Worm (Caenorhabditis elegans): ENCODE results near the gene dop-1.

dop-1 gene

ce11 chrX:4462390-4462789 is 43.7 kb upstream of the dop-1 start, which contains the start of gene atg-16.1 (continued):
- no peak for TF ChIP-seq zfp-2 (tag; optimal IDR thresholded peaks at IDR 0.05)
- TF ChIP-seq D1046.2 (GFP tag; IDR thresholded peaks at IDR 0.05) = no peak
- TF ChIP-seq egl-43 (GFP tag; IDR thresholded peaks at IDR 0.05) = no peak
- TF ChIP-seq F26F4.8 (GFP tag; conservative IDR thresholded peaks at IDR 0.05) = no peak
- TF ChIP-seq hlh-30 (tag; optimal IDR thresholded peaks at IDR 0.05; ENCODE audit: insufficient read depth) = peak; percentile 93
- TF ChIP-seq dve-1 (tag; optimal IDR thresholded peaks at IDR 0.05; ENCODE audit: insufficient read depth) = peak; percentile 70
- TF ChIP-seq tra-1 (GFP tag; IDR thresholded peaks at IDR 0.05) = no peak
- TF ChIP-seq rbr-2 (tag; optimal IDR thresholded peaks at IDR 0.05) = peak; percentile 52
- no peak for TF ChIP-seq sdz-12 (GFP tag; optimal IDR thresholded peaks at IDR 0.05)
- TF ChIP-seq skn-1 (tag; optimal IDR thresholded peaks at IDR 0.05) = no peak
- TF ChIP-seq nhr-25 (tag; optimal IDR thresholded peaks at IDR 0.05; ENCODE audit: borderline replicate concordance, insufficient read depth) = no peak
- peak; percentile 49 for TF ChIP-seq aha-1 (tag)
- no peak for TF ChIP-seq madf-5 (GFP tag; IDR thresholded peaks at IDR 0.05)
- no peak for TF ChIP-seq aly-2 (tag; optimal IDR thresholded peaks at IDR 0.05)
- TF ChIP-seq fos-1 (tag; optimal IDR thresholded peaks at IDR 0.05) = no peak
- no peak for TF ChIP-seq nhr-10 (tag; optimal IDR thresholded peaks at IDR 0.05)
- no peak for TF ChIP-seq unc-130 (GFP tag; optimal IDR thresholded peaks at IDR 0.05)
- TF ChIP-seq Y48G9A.11 (GFP tag; IDR thresholded peaks at IDR 0.05) = no peak
- TF ChIP-seq lsy-2 (tag; optimal IDR thresholded peaks at IDR 0.05) = peak in 1 of 2 experiments; percentile 80
- TF ChIP-seq nhr-77 (tag; optimal IDR thresholded peaks at IDR 0.05) = peak; percentile 13
- TF ChIP-seq mxl-3 (GFP tag; optimal IDR thresholded peaks at IDR 0.05) = peak; percentile 29
- peak; percentile 7 for TF ChIP-seq pqm-1 (tag; optimal IDR thresholded peaks at IDR 0.05)
- TF ChIP-seq hlh-11 (tag; optimal IDR thresholded peaks at IDR 0.05) = peak; percentile 29

- no peak for TF ChIP-seq fos-1 (tag; optimal IDR thresholded peaks at IDR 0.05)
- no peak for TF ChIP-seq Y75B8A.6 (GFP tag; IDR thresholded peaks at IDR 0.05)
- no peak for TF ChIP-seq daf-16 (GFP tag; optimal IDR thresholded peaks at IDR 0.05)
- peak; percentile 10 for TF ChIP-seq daf-16 (tag; optimal IDR thresholded peaks at IDR 0.05)
- no peak for TF ChIP-seq sdz-12 (GFP tag; optimal IDR thresholded peaks at IDR 0.05)
- TF ChIP-seq dpl-1 (GFP tag; optimal IDR thresholded peaks at IDR 0.05) = no peak
- TF ChIP-seq daf-8 (GFP tag; IDR thresholded peaks at IDR 0.05) = no peak
- TF ChIP-seq ztf-11 (tag; optimal IDR thresholded peaks at IDR 0.05) = no peak
- no peak for TF ChIP-seq lin-1 (GFP tag; IDR thresholded peaks at IDR 0.05)
- TF ChIP-seq F49E8.2 (tag; optimal IDR thresholded peaks at IDR 0.05; ENCODE audit: borderline replicate concordance) = no peak
- TF ChIP-seq mdl-1 (tag; optimal IDR thresholded peaks at IDR 0.05) = no peak
- TF ChIP-seq aha-1 (tag) = peak; percentile 54
- TF ChIP-seq zag-1 (tag; optimal IDR thresholded peaks at IDR 0.05) = no peak
- peak; percentile 76 for TF ChIP-seq mes-2 (tag; optimal IDR thresholded peaks at IDR 0.05; ENCODE audit: poor library complexity, severe bottlenecking)
- TF ChIP-seq dmd-9 (GFP tag; IDR thresholded peaks at IDR 0.05) = no peak
- no peak for TF ChIP-seq lin-29 (GFP tag; IDR thresholded peaks at IDR 0.05)
- TF ChIP-seq madf-9 (GFP tag; conservative IDR thresholded peaks at IDR 0.05) = no peak
- no peak for TF ChIP-seq nhr-111 (GFP tag; optimal IDR thresholded peaks at IDR 0.05)
- no peak for TF ChIP-seq ceh-44 (GFP tag; IDR thresholded peaks at IDR 0.05)
- TF ChIP-seq pha-4 (GFP tag; IDR thresholded peaks at IDR 0.05) = no peak
- no peak for TF ChIP-seq pha-4 (tag; optimal IDR thresholded peaks at IDR 0.05)
- TF ChIP-seq ctbp-1 (GFP tag; IDR thresholded peaks at IDR 0.05) = peak; percentile 35; the same call in 1 of the 2 replicates
- no peak for TF ChIP-seq nhr-48 (tag; optimal IDR thresholded peaks at IDR 0.05)
- no peak for TF ChIP-seq F44E2.7 (GFP tag; IDR thresholded peaks at IDR 0.05)
- TF ChIP-seq F26F4.8 (GFP tag; conservative IDR thresholded peaks at IDR 0.05) = no peak
- no peak for TF ChIP-seq lin-39 (tag; optimal IDR thresholded peaks at IDR 0.05)
- TF ChIP-seq spr-3 (GFP tag; optimal IDR thresholded peaks at IDR 0.05) = no peak
- peak; percentile 64 for TF ChIP-seq lin-38 (GFP tag; IDR thresholded peaks at IDR 0.05)
- no peak for TF ChIP-seq ceh-20 (GFP tag; IDR thresholded peaks at IDR 0.05)
- no peak for TF ChIP-seq nhr-11 (tag; optimal IDR thresholded peaks at IDR 0.05)
- TF ChIP-seq dmd-6 (GFP tag; IDR thresholded peaks at IDR 0.05) = no peak
- no peak for TF ChIP-seq egl-43 (GFP tag; IDR thresholded peaks at IDR 0.05)
- TF ChIP-seq D1046.2 (GFP tag; IDR thresholded peaks at IDR 0.05) = no peak
- TF ChIP-seq php-3 (GFP tag; IDR thresholded peaks at IDR 0.05) = 0 out of 2 replicates have a peak, but pooled peaks have one; percentile 25
Observed at ce11 chrX:4457853-4458322, 39.2 kb upstream of the dop-1 start, which contains the start of gene aps-2. aps-2 (plus strand) TSS chrX:4458272.

Measured in whole organism, L4 larva.